Fruit fly (Drosophila melanogaster): Measurements from ENCODE around the gene Obp18a.

Gene Obp18a

dm6 chrX:19174092-19174491, 38.4 kb upstream of the Obp18a start:
- TF ChIP-seq CG32532 (GFP tag; IDR thresholded peaks at IDR 0.05) (peak; percentile 7; the same call in 1 of the 2 replicates), CG15269 (tag; optimal IDR thresholded peaks at IDR 0.05) (peak; percentile 22), unpg (GFP tag; optimal IDR thresholded peaks at IDR 0.05) (peak; percentile 19), grau (tag; optimal IDR thresholded peaks at IDR 0.05) (peak; percentile 54), NfI (GFP tag; optimal IDR thresholded peaks at IDR 0.05) (no peak), CG33557 (GFP tag; optimal IDR thresholded peaks at IDR 0.05) (no peak), Rfx (GFP tag; IDR thresholded peaks at IDR 0.05) (0 out of 2 replicates have a peak, but pooled peaks have one; percentile 13), nmo (GFP tag; optimal IDR thresholded peaks at IDR 0.05) (peak; percentile 24), mld (GFP tag; IDR thresholded peaks at IDR 0.05; ENCODE audit: partially characterized antibody) (no peak), CG18764 (GFP tag; optimal IDR thresholded peaks at IDR 0.05) (no peak), CG2202 (tag; optimal IDR thresholded peaks at IDR 0.05) (no peak), kay (GFP tag; optimal IDR thresholded peaks at IDR 0.05) (no peak), toy (GFP tag; IDR thresholded peaks at IDR 0.05) (no peak), lov (optimal IDR thresholded peaks at IDR 0.05) (no peak), lov (GFP tag; IDR thresholded peaks at IDR 0.05) (no peak), CG7839 (tag; optimal IDR thresholded peaks at IDR 0.05) (peak; percentile 43), CG15514 (GFP tag; optimal IDR thresholded peaks at IDR 0.05) (no peak), CG11398 (GFP tag; optimal IDR thresholded peaks at IDR 0.05) (no peak), CG14965 (GFP tag; optimal IDR thresholded peaks at IDR 0.05; ENCODE audit: borderline replicate concordance) (no peak), CG11504 (tag; optimal IDR thresholded peaks at IDR 0.05) (peak; percentile 25), Sox102F (GFP tag; optimal IDR thresholded peaks at IDR 0.05) (peak; percentile 11), CG7556 (GFP tag; optimal IDR thresholded peaks at IDR 0.05) (peak; percentile 42), CG12769 (tag; optimal IDR thresholded peaks at IDR 0.05) (no peak), row (GFP tag; IDR thresholded peaks at IDR 0.05) (peak; percentile 48), gem (tag; optimal IDR thresholded peaks at IDR 0.05) (peak; percentile 54), fd64A (GFP tag; optimal IDR thresholded peaks at IDR 0.05) (no peak), CG8089 (GFP tag; optimal IDR thresholded peaks at IDR 0.05) (no peak), CG9817 (tag; optimal IDR thresholded peaks at IDR 0.05) (peak; percentile 4), CG9932 (GFP tag; IDR thresholded peaks at IDR 0.05) (peak; percentile 43; the same call in 1 of the 2 replicates), CG10366 (GFP tag; IDR thresholded peaks at IDR 0.05) (peak; percentile 8; the same call in 1 of the 2 replicates), CG12659 (GFP tag; optimal IDR thresholded peaks at IDR 0.05) (peak; percentile 2), lola (GFP tag; optimal IDR thresholded peaks at IDR 0.05) (no peak), bowl (GFP tag; IDR thresholded peaks at IDR 0.05) (no peak), al (GFP tag; IDR thresholded peaks at IDR 0.05) (0 out of 2 replicates have a peak, but pooled peaks have one; percentile 13), Med (GFP tag) (peak; percentile 59), CG12942 (GFP tag; optimal IDR thresholded peaks at IDR 0.05) (no peak), lilli (GFP tag; optimal IDR thresholded peaks at IDR 0.05) (peak; percentile 12), Hr51 (GFP tag; optimal IDR thresholded peaks at IDR 0.05) (peak in 1 of 2 experiments; percentile 40), CoRest (tag; optimal IDR thresholded peaks at IDR 0.05) (peak; percentile 49), dpn (GFP tag; optimal IDR thresholded peaks at IDR 0.05) (peak in 1 of 2 experiments; percentile 8), PHDP (tag; optimal IDR thresholded peaks at IDR 0.05) (peak; percentile 34), CG14014 (GFP tag; IDR thresholded peaks at IDR 0.05) (0 out of 2 replicates have a peak, but pooled peaks have one; percentile 17), esg (GFP tag; conservative IDR thresholded peaks at IDR 0.05) (no peak), CG10209 (GFP tag; optimal IDR thresholded peaks at IDR 0.05) (no peak), GATAe (GFP tag; conservative IDR thresholded peaks at IDR 0.05) (no peak), lab (GFP tag; optimal IDR thresholded peaks at IDR 0.05) (no peak), CG2120 (GFP tag; optimal IDR thresholded peaks at IDR 0.05) (peak; percentile 58), D19B (GFP tag; optimal IDR thresholded peaks at IDR 0.05) (peak; percentile 76), slbo (GFP tag; IDR thresholded peaks at IDR 0.05) (0 out of 2 replicates have a peak, but pooled peaks have one; percentile 19), so (GFP tag; IDR thresholded peaks at IDR 0.05) (no peak)
